Worm (Caenorhabditis elegans): Measurements from ENCODE around the gene elpc-2.
A peak's percentile ranks its signal among the peaks of the same experiment; 100 is the strongest.

The elpc-2 gene

ce11 chrIII:12673382-12673970 lies at the start of gene elpc-2, which contains the start of gene taf-7.2:
Gene elpc-2, plus strand, starts transcription at chrIII:12673677.
Gene taf-7.2, minus strand, starts transcription at chrIII:12673423.
- TF ChIP-seq C34F6.9 (tag; optimal IDR thresholded peaks at IDR 0.05): peak; percentile 31
- TF ChIP-seq nhr-25 (tag; optimal IDR thresholded peaks at IDR 0.05): peak; percentile 7
- peak; percentile 56 for TF ChIP-seq F13H6.1 (tag; optimal IDR thresholded peaks at IDR 0.05)
- peak; percentile 30 to 52 for TF ChIP-seq lsy-2 (tag; optimal IDR thresholded peaks at IDR 0.05)
- TF ChIP-seq gmeb-1 (tag; optimal IDR thresholded peaks at IDR 0.05): peak; percentile 30
- TF ChIP-seq nhr-23 (tag; optimal IDR thresholded peaks at IDR 0.05): no peak
- TF ChIP-seq R02D3.7 (tag; optimal IDR thresholded peaks at IDR 0.05): no peak
- peak; percentile 46 for TF ChIP-seq unc-55 (GFP tag; optimal IDR thresholded peaks at IDR 0.05)

ce11 chrIII:12624466-12624865 lies 49.0 kb upstream of the elpc-2 start, which contains the start of gene gtf-2A2:
Gene gtf-2A2, plus strand, starts transcription at chrIII:12624766.
- TF ChIP-seq nhr-21 (tag; optimal IDR thresholded peaks at IDR 0.05) (no peak), unc-62 (GFP tag; optimal IDR thresholded peaks at IDR 0.05) (no peak), ceh-82 (tag; optimal IDR thresholded peaks at IDR 0.05) (no peak), nhr-23 (tag; optimal IDR thresholded peaks at IDR 0.05) (no peak), elt-1 (tag; optimal IDR thresholded peaks at IDR 0.05) (no peak), nhr-12 (tag; optimal IDR thresholded peaks at IDR 0.05) (no peak), gmeb-1 (tag; optimal IDR thresholded peaks at IDR 0.05) (no peak), sma-9 (GFP tag; optimal IDR thresholded peaks at IDR 0.05) (no peak), sma-9 (tag; optimal IDR thresholded peaks at IDR 0.05) (no peak), sma-3 (GFP tag; optimal IDR thresholded peaks at IDR 0.05) (no peak), C34F6.9 (tag; optimal IDR thresholded peaks at IDR 0.05) (no peak), mab-5 (tag; optimal IDR thresholded peaks at IDR 0.05) (no peak), nhr-10 (tag; optimal IDR thresholded peaks at IDR 0.05) (no peak), skn-1 (tag; optimal IDR thresholded peaks at IDR 0.05) (no peak), Y55F3AM.14 (GFP tag; optimal IDR thresholded peaks at IDR 0.05) (no peak), peb-1 (tag; optimal IDR thresholded peaks at IDR 0.05) (no peak), unc-39 (tag; optimal IDR thresholded peaks at IDR 0.05) (no peak), ztf-11 (tag; optimal IDR thresholded peaks at IDR 0.05) (no peak), R02D3.7 (tag; optimal IDR thresholded peaks at IDR 0.05) (no peak), aly-2 (tag; optimal IDR thresholded peaks at IDR 0.05) (no peak), F13H6.1 (tag; optimal IDR thresholded peaks at IDR 0.05) (no peak)

ce11 chrIII:12625875-12626649 lies 47.4 kb upstream of the elpc-2 start, which contains the start of gene pqn-80:
Gene pqn-80, plus strand, starts transcription at chrIII:12626568.
- TF ChIP-seq lsy-2 (tag; optimal IDR thresholded peaks at IDR 0.05) (peak; percentile 53 to 82), nhr-21 (tag; optimal IDR thresholded peaks at IDR 0.05) (peak; percentile 5), fos-1 (tag; optimal IDR thresholded peaks at IDR 0.05) (no peak), snpc-4 (tag; optimal IDR thresholded peaks at IDR 0.05) (peak; percentile 4), unc-55 (GFP tag; optimal IDR thresholded peaks at IDR 0.05) (peak; percentile 79), F13H6.1 (tag; optimal IDR thresholded peaks at IDR 0.05) (peak; percentile 38), nhr-25 (tag; optimal IDR thresholded peaks at IDR 0.05) (peak; percentile 47), sem-4 (tag; optimal IDR thresholded peaks at IDR 0.05) (peak; percentile 54), gmeb-1 (tag; optimal IDR thresholded peaks at IDR 0.05) (peak; percentile 94), peb-1 (tag; optimal IDR thresholded peaks at IDR 0.05) (no peak), sma-3 (GFP tag; optimal IDR thresholded peaks at IDR 0.05) (peak; percentile 50), lin-13 (GFP tag; optimal IDR thresholded peaks at IDR 0.05) (peak; percentile 61), nhr-129 (tag; optimal IDR thresholded peaks at IDR 0.05) (peak; percentile 52), aly-2 (tag; optimal IDR thresholded peaks at IDR 0.05) (no peak), crh-2 (tag; optimal IDR thresholded peaks at IDR 0.05) (peak; percentile 24), mab-5 (tag; optimal IDR thresholded peaks at IDR 0.05) (peak; percentile 26), nhr-6 (tag; optimal IDR thresholded peaks at IDR 0.05) (no peak), C34F6.9 (tag; optimal IDR thresholded peaks at IDR 0.05) (peak; percentile 56)

ce11 chrIII:12638592-12638991 lies 34.9 kb upstream of the elpc-2 start:
- no peak for TF ChIP-seq snpc-4 (tag; optimal IDR thresholded peaks at IDR 0.05)
- no peak for TF ChIP-seq lin-39 (tag; optimal IDR thresholded peaks at IDR 0.05)
- no peak for TF ChIP-seq ama-1 (optimal IDR thresholded peaks at IDR 0.05)
- TF ChIP-seq elt-3 (tag; optimal IDR thresholded peaks at IDR 0.05): no peak
- no peak for TF ChIP-seq gmeb-1 (tag; optimal IDR thresholded peaks at IDR 0.05)
- TF ChIP-seq unc-55 (GFP tag; optimal IDR thresholded peaks at IDR 0.05): no peak
- no peak for TF ChIP-seq lsy-2 (tag; optimal IDR thresholded peaks at IDR 0.05)
- no peak for TF ChIP-seq R02D3.7 (tag; optimal IDR thresholded peaks at IDR 0.05)
